Fruit fly (Drosophila melanogaster) whole organism, prepupa: ENCODE results near the gene larp.

ENCODE experiments used
- Blimp-1 ChIP-seq: fragments of 200-800 bp; sonication (Bioruptor generic); optimal IDR thresholded peaks from 3 replicates; lab custom pipeline; 2017; ENCODE audit warnings: missing biosample characterization, missing genetic modification characterization, mild to moderate bottlenecking, moderate library complexity, missing genetic modification reagents
- CG11294 ChIP-seq: fragments of 200-800 bp; sonication (Bioruptor generic); IDR thresholded peaks from 2 replicates; pipeline ENCODE4 v1.3.6; 2022; ENCODE audit warnings: missing biosample characterization, missing genetic modification characterization
- CG11762 ChIP-seq: fragments of 200-800 bp; sonication (Bioruptor generic); optimal IDR thresholded peaks from 3 replicates; lab custom pipeline; 2016; ENCODE audit warnings: missing biosample characterization, missing genetic modification characterization; ENCODE audit not compliant: insufficient read depth
- CG11902 ChIP-seq: fragments of 200-800 bp; sonication (Bioruptor generic); optimal IDR thresholded peaks from 3 replicates; lab custom pipeline; 2016; ENCODE audit warnings: missing biosample characterization, missing genetic modification characterization
- CG1621 ChIP-seq: fragments of 200-800 bp; sonication (Bioruptor generic); optimal IDR thresholded peaks from 3 replicates; lab custom pipeline; 2018; ENCODE audit warnings: missing biosample characterization, mild to moderate bottlenecking, missing genetic modification characterization
- CG16779 ChIP-seq: fragments of 200-800 bp; sonication (Bioruptor generic); optimal IDR thresholded peaks from 3 replicates; lab custom pipeline; 2017; ENCODE audit warnings: missing biosample characterization, mild to moderate bottlenecking, missing genetic modification characterization
- CG32006 ChIP-seq: fragments of 200-800 bp; sonication (Bioruptor generic); optimal IDR thresholded peaks from 3 replicates; lab custom pipeline; 2017; ENCODE audit warnings: missing biosample characterization, mild to moderate bottlenecking, missing genetic modification characterization
- CG3919 ChIP-seq: fragments of 200-800 bp; sonication (Bioruptor generic); optimal IDR thresholded peaks from 3 replicates; lab custom pipeline; 2016; ENCODE audit warnings: missing biosample characterization, missing genetic modification characterization
- CG4318 ChIP-seq: fragments of 200-800 bp; sonication (Bioruptor generic); optimal IDR thresholded peaks from 3 replicates; lab custom pipeline; 2017; ENCODE audit warnings: missing biosample characterization, mild to moderate bottlenecking, missing genetic modification characterization
- CG6163 ChIP-seq: fragments of 200-800 bp; sonication (Bioruptor generic); IDR thresholded peaks from 3 replicates; pipeline ENCODE4 v1.3.6; 2022; ENCODE audit warnings: missing biosample characterization, missing genetic modification characterization
- CG6276 ChIP-seq: fragments of 200-800 bp; sonication (Bioruptor generic); optimal IDR thresholded peaks from 2 replicates; lab custom pipeline; 2017; ENCODE audit warnings: missing biosample characterization, mild to moderate bottlenecking, missing genetic modification characterization
- CG6792 ChIP-seq: fragments of 200-800 bp; sonication (Bioruptor generic); optimal IDR thresholded peaks from 3 replicates; lab custom pipeline; 2016; ENCODE audit warnings: missing biosample characterization, missing genetic modification characterization
- CG6808 ChIP-seq: fragments of 200-800 bp; sonication (Bioruptor generic); optimal IDR thresholded peaks from 3 replicates; lab custom pipeline; 2017; ENCODE audit warnings: missing biosample characterization, missing genetic modification characterization, mild to moderate bottlenecking, moderate library complexity, missing genetic modification reagents
- CG6854 ChIP-seq: fragments of 200-800 bp; sonication (Bioruptor generic); optimal IDR thresholded peaks from 2 replicates; lab custom pipeline; 2017; ENCODE audit warnings: missing biosample characterization, mild to moderate bottlenecking, missing genetic modification characterization
- CG7368 ChIP-seq: fragments of 200-800 bp; sonication (Bioruptor generic); optimal IDR thresholded peaks from 3 replicates; lab custom pipeline; 2016; ENCODE audit warnings: missing biosample characterization, missing genetic modification characterization
- CG8119 ChIP-seq: fragments of 200-800 bp; sonication (Bioruptor generic); IDR thresholded peaks from 3 replicates; pipeline ENCODE4 v1.3.6; 2022; ENCODE audit warnings: missing biosample characterization, missing genetic modification characterization
- Eip78C ChIP-seq: fragments of 200-800 bp; sonication (Bioruptor generic); peaks from one replicate; lab custom pipeline; 2016; ENCODE audit warnings: missing biosample characterization, missing genetic modification characterization
- Eip93F ChIP-seq: fragments of 200-800 bp; sonication (Bioruptor generic); optimal IDR thresholded peaks from 2 replicates; lab custom pipeline; 2016; ENCODE audit warnings: missing biosample characterization, mild to moderate bottlenecking, missing genetic modification characterization
- Hr38 ChIP-seq: sonication (Bioruptor generic); optimal IDR thresholded peaks from 2 replicates; lab custom pipeline; 2016; ENCODE audit warnings: missing biosample characterization, missing genetic modification characterization
- Hr39 ChIP-seq: fragments of 200-800 bp; sonication (Bioruptor generic); optimal IDR thresholded peaks from 2 replicates; lab custom pipeline; 2016; ENCODE audit warnings: missing biosample characterization, missing genetic modification characterization
- Lpt ChIP-seq: fragments of 200-800 bp; sonication (Bioruptor generic); optimal IDR thresholded peaks from 3 replicates; lab custom pipeline; 2016; ENCODE audit warnings: missing biosample characterization, missing genetic modification characterization
- Sox14 ChIP-seq: fragments of 200-800 bp; sonication (Bioruptor generic); optimal IDR thresholded peaks from 3 replicates; lab custom pipeline; 2016; ENCODE audit warnings: missing biosample characterization, missing genetic modification characterization
- Sox15 ChIP-seq: fragments of 200-800 bp; sonication (Bioruptor generic); optimal IDR thresholded peaks from 3 replicates; lab custom pipeline; 2016; ENCODE audit warnings: missing biosample characterization, missing genetic modification characterization
- dac ChIP-seq: fragments of 200-800 bp; sonication (Bioruptor generic); optimal IDR thresholded peaks from 2 replicates; lab custom pipeline; 2017; ENCODE audit warnings: missing biosample characterization, mild to moderate bottlenecking, missing genetic modification characterization
- eg ChIP-seq: fragments of 200-800 bp; sonication (Bioruptor generic); IDR thresholded peaks from 3 replicates; pipeline ENCODE4 v1.3.6; 2022; ENCODE audit warnings: missing biosample characterization, missing genetic modification characterization
- esn ChIP-seq: fragments of 200-800 bp; sonication (Bioruptor generic); optimal IDR thresholded peaks from 2 replicates; lab custom pipeline; 2016; ENCODE audit warnings: missing biosample characterization, mild to moderate bottlenecking, missing genetic modification characterization, moderate library complexity
- fd59A ChIP-seq: fragments of 200-800 bp; sonication (Bioruptor generic); optimal IDR thresholded peaks from 2 replicates; lab custom pipeline; 2017; ENCODE audit warnings: missing biosample characterization, mild to moderate bottlenecking, missing genetic modification characterization, missing genetic modification reagents
- fkh ChIP-seq: fragments of 200-800 bp; sonication (Bioruptor generic); optimal IDR thresholded peaks from 3 replicates; lab custom pipeline; 2017; ENCODE audit warnings: missing biosample characterization, mild to moderate bottlenecking, missing genetic modification characterization, moderate library complexity
- net ChIP-seq: fragments of 200-800 bp; sonication (Bioruptor generic); optimal IDR thresholded peaks from 3 replicates; lab custom pipeline; 2016; ENCODE audit warnings: missing biosample characterization, missing genetic modification characterization
- svp ChIP-seq: fragments of 200-800 bp; sonication (Bioruptor generic); peaks from one replicate; lab custom pipeline; 2016; ENCODE audit warnings: missing biosample characterization, missing genetic modification characterization

The larp gene

dm6 chr3R:28297513-28297912 is 38.7 kb downstream of the larp start:
- TF ChIP-seq eg (GFP tag; lab: Robert Waterston, UW) (0 out of 3 replicates have a peak, but pooled peaks have one; percentile 20), CG6163 (GFP tag; lab: Robert Waterston, UW) (0 out of 3 replicates have a peak, but pooled peaks have one; percentile 39), net (GFP tag; lab: Kevin White, UChicago) (no peak), Eip78C (peak; percentile 51), Eip93F (no peak), CG32006 (GFP tag; lab: Kevin White, UChicago) (peak; percentile 22), Hr39 (GFP tag; lab: Kevin White, UChicago) (peak; percentile 6), svp (peak; percentile 37)

- TF ChIP-seq svp (peak; percentile 35), Blimp-1 (GFP tag; lab: Kevin White, UChicago) (no peak)
These were observed 42.5 kb downstream of the larp start, which contains the start of gene UQCR-14L for dm6 chr3R:28293748-28294147. TSS of gene UQCR-14L (plus strand) at chr3R:28294048.

- TF ChIP-seq CG6808 (GFP tag; lab: Kevin White, UChicago) (no peak), CG6163 (GFP tag; lab: Robert Waterston, UW) (no peak), CG11902 (GFP tag; lab: Kevin White, UChicago) (no peak), Eip78C (no peak), Hr38 (GFP tag; lab: Kevin White, UChicago) (no peak), CG7368 (GFP tag; lab: Kevin White, UChicago) (no peak), Sox15 (GFP tag; lab: Kevin White, UChicago) (no peak), CG11294 (GFP tag; lab: Robert Waterston, UW) (no peak), CG1621 (tag; lab: Kevin White, UChicago) (no peak), CG6276 (GFP tag; lab: Kevin White, UChicago) (no peak), Eip93F (no peak)
These were observed 43.7 kb downstream of the larp start, which contains the start of gene Mst98Cb for dm6 chr3R:28292498-28292897. TSS of gene Mst98Cb (plus strand) at chr3R:28292798.

- TF ChIP-seq fd59A (GFP tag; lab: Kevin White, UChicago), result no peak
- no peak for TF ChIP-seq CG32006 (GFP tag; lab: Kevin White, UChicago)
- TF ChIP-seq Sox14 (GFP tag; lab: Kevin White, UChicago), result no peak
- no peak for TF ChIP-seq CG16779 (tag; lab: Kevin White, UChicago)
- TF ChIP-seq CG11762, result no peak
- TF ChIP-seq CG8119 (GFP tag; lab: Robert Waterston, UW), result no peak
- TF ChIP-seq CG1621 (tag; lab: Kevin White, UChicago), result no peak
- TF ChIP-seq esn, result no peak
- no peak for TF ChIP-seq CG4318 (GFP tag; lab: Kevin White, UChicago)
- no peak for TF ChIP-seq Eip78C
- no peak for TF ChIP-seq Lpt (GFP tag; lab: Kevin White, UChicago)
- no peak for TF ChIP-seq dac (GFP tag; lab: Kevin White, UChicago)
These were observed 45.2 kb downstream of the larp start, which contains the start of gene Mst98Ca for dm6 chr3R:28291038-28291437. TSS of gene Mst98Ca (plus strand) at chr3R:28291338.

- TF ChIP-seq CG3919 (no peak), CG6792 (GFP tag; lab: Kevin White, UChicago) (no peak), CG6276 (GFP tag; lab: Kevin White, UChicago) (no peak), svp (peak; percentile 2), fkh (GFP tag; lab: Kevin White, UChicago) (no peak), CG6163 (GFP tag; lab: Robert Waterston, UW) (no peak), dac (GFP tag; lab: Kevin White, UChicago) (no peak)
These were observed 52.8 kb downstream of the larp start, which contains the start of gene CG34437 for dm6 chr3R:28283419-28283818. TSS of gene CG34437 (plus strand) at chr3R:28283719.

- TF ChIP-seq Hr38 (GFP tag; lab: Kevin White, UChicago) (no peak), CG6854 (GFP tag; lab: Kevin White, UChicago) (no peak), svp (peak; percentile 75)
These were observed 54.0 kb downstream of the larp start, which contains the start of gene CG34436 for dm6 chr3R:28282280-28282679. TSS of gene CG34436 (plus strand) at chr3R:28282580.
